Worm (Caenorhabditis elegans) whole organism, mixed stage, embryonic: ENCODE measurements around the gene msp-49.
A peak's percentile ranks its signal among the peaks of the same experiment; 100 is the strongest.

Experiments used
- M03D4.4 ChIP-seq: sonication (generic microtip); optimal IDR thresholded peaks from 2 replicates; lab custom pipeline; 2017; ENCODE audit warnings: mild to moderate bottlenecking, missing genetic modification characterization, missing compliant biosample characterization
- bed-3 ChIP-seq: fragments of 200-800 bp; sonication (Bioruptor generic); optimal IDR thresholded peaks from 3 replicates; lab custom pipeline; 2018; ENCODE audit warnings: mild to moderate bottlenecking, missing genetic modification characterization, moderate library complexity, missing compliant biosample characterization
- blmp-1 ChIP-seq: fragments of 150-350 bp; optimal IDR thresholded peaks from 2 replicates; lab custom pipeline; 2014; ENCODE audit warnings: missing biosample characterization, missing genetic modification characterization
- ceh-39 ChIP-seq: fragments of 150-350 bp; optimal IDR thresholded peaks from 2 replicates; lab custom pipeline; 2014; ENCODE audit warnings: missing biosample characterization, missing genetic modification characterization
- ceh-43 ChIP-seq: fragments of 200-800 bp; sonication (Bioruptor generic); optimal IDR thresholded peaks from 2 replicates; lab custom pipeline; 2018; ENCODE audit warnings: mild to moderate bottlenecking, missing genetic modification characterization, moderate library complexity, missing compliant biosample characterization
- ceh-83 ChIP-seq: fragments of 200-800 bp; sonication (Bioruptor generic); optimal IDR thresholded peaks from 2 replicates; lab custom pipeline; 2018; ENCODE audit warnings: mild to moderate bottlenecking, missing genetic modification characterization, missing compliant biosample characterization
- ces-1 ChIP-seq: fragments of 150-350 bp; optimal IDR thresholded peaks from 2 replicates; lab custom pipeline; 2014; ENCODE audit warnings: missing biosample characterization, missing genetic modification reagents, missing genetic modification characterization
- cnd-1 ChIP-seq: fragments of 200-800 bp; sonication (Bioruptor generic); optimal IDR thresholded peaks from 2 replicates; lab custom pipeline; 2018; ENCODE audit warnings: mild to moderate bottlenecking, missing genetic modification characterization, missing compliant biosample characterization
- flh-1 ChIP-seq: fragments of 200-800 bp; sonication (Bioruptor generic); optimal IDR thresholded peaks from 2 replicates; lab custom pipeline; 2018; ENCODE audit warnings: mild to moderate bottlenecking, missing genetic modification characterization, moderate library complexity, missing compliant biosample characterization
- ham-2 ChIP-seq: fragments of 200-800 bp; sonication (Bioruptor generic); optimal IDR thresholded peaks from 2 replicates; lab custom pipeline; 2018; ENCODE audit warnings: mild to moderate bottlenecking, missing genetic modification characterization, missing compliant biosample characterization
- hlh-1 ChIP-seq: fragments of 150-350 bp; optimal IDR thresholded peaks from 2 replicates; lab custom pipeline; 2014; ENCODE audit warnings: missing biosample characterization, missing genetic modification reagents, missing genetic modification characterization
- lin-13 ChIP-seq: fragments of 150-350 bp; optimal IDR thresholded peaks from 2 replicates; lab custom pipeline; 2014; ENCODE audit warnings: missing biosample characterization, missing genetic modification characterization
- lin-32 ChIP-seq: fragments of 200-800 bp; sonication (Bioruptor generic); optimal IDR thresholded peaks from 2 replicates; lab custom pipeline; 2018; ENCODE audit warnings: mild to moderate bottlenecking, missing genetic modification characterization, missing compliant biosample characterization
- mab-5 ChIP-seq: fragments of 150-350 bp; optimal IDR thresholded peaks from 2 replicates; lab custom pipeline; 2014; ENCODE audit warnings: missing biosample characterization, missing genetic modification characterization
- mep-1 ChIP-seq: fragments of 150-350 bp; optimal IDR thresholded peaks from 2 replicates; lab custom pipeline; 2017; ENCODE audit warnings: missing biosample characterization, missing genetic modification reagents, missing genetic modification characterization, inconsistent platforms
- mls-2 ChIP-seq: sonication (generic microtip); optimal IDR thresholded peaks from 2 replicates; lab custom pipeline; 2016; ENCODE audit warnings: mild to moderate bottlenecking, missing genetic modification characterization, moderate library complexity, missing compliant biosample characterization
- nhr-12 ChIP-seq: fragments of 150-350 bp; optimal IDR thresholded peaks from 2 replicates; lab custom pipeline; 2014; ENCODE audit warnings: missing biosample characterization, missing genetic modification characterization
- nhr-2 ChIP-seq: fragments of 150-350 bp; optimal IDR thresholded peaks from 2 replicates; lab custom pipeline; 2014; ENCODE audit warnings: missing biosample characterization, missing genetic modification characterization
- nhr-237 ChIP-seq: fragments of 150-350 bp; optimal IDR thresholded peaks from 2 replicates; lab custom pipeline; 2014; ENCODE audit warnings: missing biosample characterization, missing genetic modification characterization
- nhr-28 ChIP-seq: fragments of 150-350 bp; optimal IDR thresholded peaks from 2 replicates; lab custom pipeline; 2014; ENCODE audit warnings: missing biosample characterization, missing genetic modification characterization
- nhr-76 ChIP-seq: sonication (generic microtip); optimal IDR thresholded peaks from 2 replicates; lab custom pipeline; 2017; ENCODE audit warnings: missing biosample characterization, missing genetic modification characterization
- pha-4 ChIP-seq: fragments of 150-350 bp; optimal IDR thresholded peaks from 2 replicates; lab custom pipeline; 2018; ENCODE audit warnings: missing biosample characterization, missing genetic modification reagents, missing genetic modification characterization
- sem-2 ChIP-seq: fragments of 200-800 bp; sonication (Bioruptor generic); optimal IDR thresholded peaks from 2 replicates; lab custom pipeline; 2018; ENCODE audit warnings: mild to moderate bottlenecking, missing genetic modification characterization, missing compliant biosample characterization
- sptf-1 ChIP-seq: sonication (generic microtip); optimal IDR thresholded peaks from 2 replicates; lab custom pipeline; 2017; ENCODE audit warnings: mild to moderate bottlenecking, missing genetic modification characterization, moderate library complexity, missing compliant biosample characterization
- tbx-8 ChIP-seq: fragments of 200-800 bp; sonication (Bioruptor generic); optimal IDR thresholded peaks from 2 replicates; lab custom pipeline; 2018; ENCODE audit warnings: mild to moderate bottlenecking, missing genetic modification characterization, moderate library complexity, missing compliant biosample characterization
- unc-120 ChIP-seq: sonication (generic microtip); optimal IDR thresholded peaks from 2 replicates; lab custom pipeline; 2017; ENCODE audit warnings: missing genetic modification characterization, missing compliant biosample characterization; ENCODE audit not compliant: poor library complexity, severe bottlenecking
- unc-62 ChIP-seq: fragments of 150-350 bp; optimal IDR thresholded peaks from 2 replicates; lab custom pipeline; 2014; ENCODE audit warnings: missing biosample characterization, missing genetic modification reagents, missing genetic modification characterization
- zip-8 ChIP-seq: fragments of 150-350 bp; optimal IDR thresholded peaks from 2 replicates; lab custom pipeline; 2014; ENCODE audit warnings: missing biosample characterization, missing genetic modification characterization
- ztf-11 ChIP-seq: fragments of 150-350 bp; optimal IDR thresholded peaks from 2 replicates; lab custom pipeline; 2014; ENCODE audit warnings: missing biosample characterization, missing genetic modification characterization

Gene msp-49

DNA sequence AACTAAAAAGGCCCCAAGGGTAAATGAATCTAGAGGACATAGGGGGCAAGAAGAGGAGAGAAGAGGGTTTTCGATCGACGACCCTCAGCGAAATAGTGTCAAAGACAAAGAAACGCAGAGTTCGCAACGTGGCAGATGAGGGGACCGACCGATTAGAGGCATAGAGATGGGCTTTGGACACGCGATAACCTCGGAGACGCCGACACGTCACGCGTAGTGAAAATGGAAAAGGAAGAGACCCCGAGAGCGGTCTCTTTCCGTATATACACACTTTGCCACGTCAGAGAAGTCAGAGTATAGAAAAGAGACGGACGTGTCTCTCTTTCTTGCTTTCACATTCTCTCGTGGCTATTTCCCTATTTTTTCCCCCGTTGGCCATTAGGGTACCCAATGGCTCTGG lies 12.7 kb upstream of the msp-49 start (continued):
- TF ChIP-seq mep-1 (tag; lab: Kevin White, UChicago), result peak; percentile 55
- no peak for TF ChIP-seq M03D4.4
- no peak for TF ChIP-seq lin-13
- TF ChIP-seq nhr-12 (tag; lab: Kevin White, UChicago), result no peak
- TF ChIP-seq unc-120, result peak; percentile 80
- TF ChIP-seq pha-4, result no peak
- TF ChIP-seq ham-2 (GFP tag; lab: Kevin White, UChicago), result peak; percentile 35

DNA sequence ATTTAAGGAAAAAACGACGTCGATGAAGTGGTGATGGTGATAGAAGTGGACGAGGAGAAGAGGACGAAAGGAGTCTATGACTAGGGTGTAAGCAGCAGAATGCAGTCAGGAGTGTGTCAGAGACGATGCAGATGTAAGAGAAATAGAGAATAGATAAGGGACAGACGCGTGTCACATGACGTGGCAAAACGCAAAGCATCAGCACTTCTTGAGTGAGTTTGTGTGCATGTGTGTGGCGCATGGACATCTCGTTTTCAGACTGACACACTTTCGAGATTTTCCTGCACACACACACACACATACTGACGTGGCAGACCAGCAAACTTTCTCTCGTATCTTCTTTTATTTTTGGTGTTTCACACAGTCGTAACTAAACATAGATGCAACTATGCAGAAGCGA lies 11.7 kb upstream of the msp-49 start:
- TF ChIP-seq cnd-1 (no peak), unc-62 (peak; percentile 52), ztf-11 (tag; lab: Kevin White, UChicago) (no peak), lin-13 (no peak), nhr-28 (tag; lab: Kevin White, UChicago) (no peak), ces-1 (GFP tag; lab: Kevin White, UChicago) (no peak), hlh-1 (peak; percentile 90)

DNA sequence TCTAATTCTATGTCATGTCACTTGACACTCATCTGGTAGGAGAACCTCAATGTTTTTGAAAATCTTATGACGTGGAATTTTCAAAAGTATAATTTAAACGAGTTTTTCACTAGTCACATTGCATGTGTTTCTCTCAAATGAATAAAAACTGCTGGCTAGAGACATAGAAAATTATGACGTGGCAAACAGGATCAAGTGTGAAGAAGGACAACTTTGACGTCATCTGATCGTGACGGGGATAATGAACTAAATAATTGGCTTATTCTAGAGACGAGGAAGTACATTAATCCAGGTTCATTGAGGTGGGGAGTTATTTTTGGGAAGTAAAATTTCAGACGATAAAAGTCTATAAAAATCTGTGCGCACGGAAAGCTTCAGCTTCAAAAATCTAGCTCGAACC lies 11.0 kb upstream of the msp-49 start:
- TF ChIP-seq tbx-8 (GFP tag; lab: Kevin White, UChicago), result no peak
- no peak for TF ChIP-seq nhr-2 (tag; lab: Kevin White, UChicago)
- TF ChIP-seq unc-120, result no peak
- no peak for TF ChIP-seq sem-2 (GFP tag; lab: Kevin White, UChicago)

DNA sequence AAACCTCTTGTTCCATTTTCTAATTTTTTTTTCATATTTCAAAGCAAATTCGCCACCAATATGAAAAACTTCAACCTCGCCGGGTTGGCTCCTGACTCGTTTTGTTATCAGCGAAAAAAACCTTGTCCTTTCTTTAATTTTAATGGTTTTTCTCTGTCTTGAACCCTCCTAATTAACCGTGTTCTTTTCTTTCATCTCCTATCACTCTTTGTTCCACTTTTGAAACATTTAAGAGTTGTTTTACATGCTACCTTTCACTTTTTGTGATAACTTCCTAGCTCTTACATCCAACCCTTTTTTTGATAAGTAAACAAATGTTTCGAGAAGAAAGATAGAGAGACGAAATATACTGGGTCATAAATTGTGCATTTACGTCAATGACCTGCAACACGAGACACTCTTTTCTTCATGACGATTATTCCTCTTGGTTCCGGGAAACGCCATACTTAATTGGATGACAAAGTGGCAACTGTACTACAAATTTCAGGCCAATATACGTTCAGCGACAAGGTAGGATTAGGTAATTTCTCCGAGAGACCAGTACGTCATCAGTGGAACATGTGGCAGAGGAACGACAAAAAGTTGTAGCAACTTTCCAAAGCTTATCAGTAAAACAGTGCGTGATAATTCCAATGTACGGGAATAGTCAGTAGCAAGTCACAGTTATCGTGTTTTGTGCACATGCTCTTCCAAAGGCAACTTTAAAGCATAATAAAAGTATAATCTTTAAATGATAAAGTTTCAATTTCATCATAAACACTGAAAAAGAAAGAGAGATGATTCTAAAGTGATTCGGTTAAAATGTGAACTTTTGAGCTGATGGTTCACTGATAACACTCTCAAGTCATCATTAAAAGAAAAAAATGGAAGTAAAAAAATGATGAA lies 9.3 kb upstream of the msp-49 start:
- TF ChIP-seq bed-3 (GFP tag; lab: Kevin White, UChicago), result no peak
- no peak for TF ChIP-seq zip-8 (tag; lab: Kevin White, UChicago)
- no peak for TF ChIP-seq tbx-8 (GFP tag; lab: Kevin White, UChicago)
- no peak for TF ChIP-seq unc-62
- no peak for TF ChIP-seq flh-1
- no peak for TF ChIP-seq nhr-76 (tag; lab: Kevin White, UChicago)
- TF ChIP-seq ceh-43, result no peak
- no peak for TF ChIP-seq mab-5 (tag; lab: Kevin White, UChicago)
- TF ChIP-seq sptf-1, result no peak
- no peak for TF ChIP-seq nhr-28 (tag; lab: Kevin White, UChicago)
- TF ChIP-seq cnd-1, result no peak
- no peak for TF ChIP-seq blmp-1
- no peak for TF ChIP-seq lin-13
- TF ChIP-seq mep-1 (tag; lab: Kevin White, UChicago), result no peak
- no peak for TF ChIP-seq nhr-237 (tag; lab: Kevin White, UChicago)
- no peak for TF ChIP-seq unc-120

DNA sequence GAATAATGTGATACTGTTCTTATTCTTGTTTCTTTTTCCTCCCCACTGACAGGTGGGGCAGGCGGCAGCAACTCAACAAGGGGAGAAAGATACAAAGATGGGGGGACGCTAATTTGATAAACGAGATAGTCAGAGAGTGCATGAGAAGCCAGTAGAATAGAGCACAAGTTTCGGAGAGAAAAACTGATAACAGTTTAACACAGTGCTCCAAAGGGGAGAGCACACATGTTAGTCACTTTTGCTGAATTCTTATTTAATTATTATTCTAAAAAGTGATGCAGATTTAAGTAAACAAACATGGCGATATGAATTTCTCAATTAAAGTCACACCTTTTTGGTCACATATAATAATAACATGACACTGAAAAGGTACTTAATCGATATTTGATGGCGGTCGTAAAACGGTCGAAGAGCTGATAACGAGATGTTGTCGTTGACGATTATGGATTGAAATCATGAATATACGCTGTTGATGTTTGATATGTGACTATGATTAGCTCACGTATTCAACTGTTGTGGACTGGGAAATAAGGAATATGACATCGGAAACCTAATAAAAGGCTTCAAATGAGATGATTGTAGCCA lies 8.1 kb upstream of the msp-49 start:
- TF ChIP-seq mep-1 (tag; lab: Kevin White, UChicago) (no peak), hlh-1 (no peak), unc-62 (no peak), ztf-11 (tag; lab: Kevin White, UChicago) (no peak), ceh-43 (no peak), lin-13 (no peak), mab-5 (tag; lab: Kevin White, UChicago) (no peak), cnd-1 (no peak), lin-32 (no peak), mls-2 (tag; lab: Kevin White, UChicago) (no peak), ceh-83 (GFP tag; lab: Kevin White, UChicago) (no peak)

DNA sequence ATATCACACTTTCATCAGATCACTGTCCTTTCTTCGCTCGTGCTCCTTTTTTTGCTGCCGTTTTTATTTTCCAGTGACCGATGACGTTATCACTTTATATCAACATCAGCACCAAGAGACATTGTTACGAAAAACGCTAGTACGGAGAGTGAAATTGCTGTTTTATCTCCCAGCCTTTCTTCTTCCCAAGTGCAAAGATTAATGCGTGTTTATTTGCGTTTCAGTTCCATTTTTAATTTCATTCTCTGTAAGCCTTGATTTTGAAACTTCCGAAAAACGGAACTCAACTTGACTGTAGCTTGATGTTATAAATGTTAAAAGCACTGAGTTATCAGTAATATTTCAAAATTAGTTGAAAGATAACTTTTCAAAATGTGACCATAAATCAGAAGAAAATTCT lies 7.3 kb upstream of the msp-49 start:
- no peak for TF ChIP-seq ceh-39
